5 fruit fly cellular contexts compared by ENCODE assay signal in genomic region chr2L:20918056-20918674, dm6.
A peak's percentile ranks its signal among the peaks of the same experiment; 100 is the strongest.
TF ChIP-seq lines count a peak whose summit lies in the region.

No protein-coding gene starts in this region.

- no peak for TF ChIP-seq CTCF in whole organism, embryonic (GFP tag; optimal IDR thresholded peaks at IDR 0.05; lab: Kevin White, UChicago)

TF ChIP-seq in whole organism, adult, 20 proteins besides CTCF, POLR2A, EP300 and RAD21:
- TF ChIP-seq CG7101 (tag; optimal IDR thresholded peaks at IDR 0.05; lab: Kevin White, UChicago): peak; percentile 69
- peak; percentile 35 for TF ChIP-seq tj (GFP tag; optimal IDR thresholded peaks at IDR 0.05; lab: Kevin White, UChicago)
- TF ChIP-seq bab1 (GFP tag; optimal IDR thresholded peaks at IDR 0.05; lab: Kevin White, UChicago): peak; percentile 85
- peak; percentile 46 for TF ChIP-seq Mnt (GFP tag; optimal IDR thresholded peaks at IDR 0.05; lab: Kevin White, UChicago)
- TF ChIP-seq kay (GFP tag; lab: Kevin White, UChicago; ENCODE audit: borderline replicate concordance): no peak
- peak; percentile 79 for TF ChIP-seq CG33017 (tag; optimal IDR thresholded peaks at IDR 0.05; lab: Kevin White, UChicago)
- peak; percentile 72 for TF ChIP-seq toe (GFP tag; optimal IDR thresholded peaks at IDR 0.05; lab: Kevin White, UChicago)
- TF ChIP-seq CG7045 (GFP tag; optimal IDR thresholded peaks at IDR 0.05; lab: Kevin White, UChicago): peak; percentile 72
- TF ChIP-seq cnc (optimal IDR thresholded peaks at IDR 0.05; lab: Kevin White, UChicago): no peak
- no peak for TF ChIP-seq CG1620 (GFP tag; optimal IDR thresholded peaks at IDR 0.05; lab: Kevin White, UChicago)
- TF ChIP-seq Clk (GFP tag; optimal IDR thresholded peaks at IDR 0.05; lab: Kevin White, UChicago): peak; percentile 46
- TF ChIP-seq CG11617 (GFP tag; optimal IDR thresholded peaks at IDR 0.05; lab: Kevin White, UChicago): peak; percentile 63
- TF ChIP-seq cic (GFP tag; optimal IDR thresholded peaks at IDR 0.05; lab: Kevin White, UChicago): peak; percentile 8
- TF ChIP-seq Hr96 (GFP tag; optimal IDR thresholded peaks at IDR 0.05; lab: Kevin White, UChicago): peak; percentile 68

TF ChIP-seq in whole organism, embryonic, 481 proteins besides CTCF, POLR2A, EP300 and RAD21 (continues in another document):
- TF ChIP-seq CG3838 (GFP tag; optimal IDR thresholded peaks at IDR 0.05; lab: Kevin White, UChicago) (no peak), CG13894 (tag; optimal IDR thresholded peaks at IDR 0.05; lab: Kevin White, UChicago) (no peak), maf-S (GFP tag; optimal IDR thresholded peaks at IDR 0.05; lab: Kevin White, UChicago) (peak; percentile 39), CG6689 (GFP tag; IDR thresholded peaks at IDR 0.05; lab: Robert Waterston, UW) (no peak), CG14014 (GFP tag; IDR thresholded peaks at IDR 0.05; lab: Robert Waterston, UW) (peak; percentile 75), CG12236 (GFP tag; optimal IDR thresholded peaks at IDR 0.05; lab: Kevin White, UChicago) (peak; percentile 27), CG1024 (GFP tag; IDR thresholded peaks at IDR 0.05; lab: Robert Waterston, UW) (peak; percentile 75; the same call in 1 of the 2 replicates), CG10462 (GFP tag; optimal IDR thresholded peaks at IDR 0.05; lab: Kevin White, UChicago) (peak; percentile 43), CG12155 (GFP tag; optimal IDR thresholded peaks at IDR 0.05; lab: Kevin White, UChicago) (peak; percentile 57), Lpt (GFP tag; optimal IDR thresholded peaks at IDR 0.05; lab: Kevin White, UChicago) (no peak), pum (GFP tag; optimal IDR thresholded peaks at IDR 0.05; lab: Kevin White, UChicago) (peak; percentile 39), ac (GFP tag; optimal IDR thresholded peaks at IDR 0.05; lab: Kevin White, UChicago) (peak; percentile 32), Med (GFP tag; lab: Kevin White, UChicago) (peak; percentile 94), CG5245 (GFP tag; optimal IDR thresholded peaks at IDR 0.05; lab: Kevin White, UChicago) (peak; percentile 66), CG10366 (GFP tag; IDR thresholded peaks at IDR 0.05; lab: Robert Waterston, UW) (peak; percentile 69), CG4854 (GFP tag; optimal IDR thresholded peaks at IDR 0.05; lab: Kevin White, UChicago) (peak; percentile 55), Fer3 (tag; optimal IDR thresholded peaks at IDR 0.05; lab: Kevin White, UChicago) (no peak), H2.0 (GFP tag; IDR thresholded peaks at IDR 0.05; lab: Robert Waterston, UW) (peak; percentile 74), MBD-R2 (GFP tag; IDR thresholded peaks at IDR 0.05; lab: Robert Waterston, UW) (no peak), CG7745 (tag; optimal IDR thresholded peaks at IDR 0.05; lab: Kevin White, UChicago) (no peak)

TF ChIP-seq in whole organism, prepupa, 60 proteins besides CTCF, POLR2A, EP300 and RAD21 (continues in another document):
- peak; percentile 90 for TF ChIP-seq svp (GFP tag; lab: Kevin White, UChicago)
- TF ChIP-seq CG8119 (GFP tag; IDR thresholded peaks at IDR 0.05; lab: Robert Waterston, UW): peak; percentile 90
- TF ChIP-seq CG15336 (GFP tag; IDR thresholded peaks at IDR 0.05; lab: Robert Waterston, UW): peak; percentile 93
- TF ChIP-seq CG11762 (GFP tag; optimal IDR thresholded peaks at IDR 0.05; lab: Kevin White, UChicago; ENCODE audit: insufficient read depth): no peak
- TF ChIP-seq cyc (GFP tag; optimal IDR thresholded peaks at IDR 0.05; lab: Kevin White, UChicago): peak; percentile 68
- TF ChIP-seq lz (GFP tag; optimal IDR thresholded peaks at IDR 0.05; lab: Kevin White, UChicago): peak; percentile 72
- no peak for TF ChIP-seq CG8319 (GFP tag; optimal IDR thresholded peaks at IDR 0.05; lab: Kevin White, UChicago)
- peak; percentile 66 for TF ChIP-seq fd59A (GFP tag; optimal IDR thresholded peaks at IDR 0.05; lab: Kevin White, UChicago)
- peak; percentile 78 for TF ChIP-seq Sox14 (GFP tag; optimal IDR thresholded peaks at IDR 0.05; lab: Kevin White, UChicago)
- no peak for TF ChIP-seq spab (GFP tag; optimal IDR thresholded peaks at IDR 0.05; lab: Kevin White, UChicago)
- peak; percentile 81 for TF ChIP-seq eg (GFP tag; IDR thresholded peaks at IDR 0.05; lab: Robert Waterston, UW)
- TF ChIP-seq esn (GFP tag; optimal IDR thresholded peaks at IDR 0.05; lab: Kevin White, UChicago): peak; percentile 78
- TF ChIP-seq CG3032 (tag; optimal IDR thresholded peaks at IDR 0.05; lab: Kevin White, UChicago): peak; percentile 9
- peak; percentile 75 for TF ChIP-seq Hr39 (GFP tag; optimal IDR thresholded peaks at IDR 0.05; lab: Kevin White, UChicago)
- peak; percentile 74 for TF ChIP-seq Sox102F (GFP tag; optimal IDR thresholded peaks at IDR 0.05; lab: Kevin White, UChicago)
- peak; percentile 80 for TF ChIP-seq Eip78C (GFP tag; lab: Kevin White, UChicago)
- TF ChIP-seq Smox (GFP tag; optimal IDR thresholded peaks at IDR 0.05; lab: Kevin White, UChicago): peak; percentile 77
- TF ChIP-seq CG6792 (GFP tag; optimal IDR thresholded peaks at IDR 0.05; lab: Kevin White, UChicago): peak; percentile 66
- peak; percentile 66 for TF ChIP-seq CG34406 (GFP tag; optimal IDR thresholded peaks at IDR 0.05; lab: Kevin White, UChicago)
- TF ChIP-seq acj6 (GFP tag; optimal IDR thresholded peaks at IDR 0.05; lab: Kevin White, UChicago): peak; percentile 70
- TF ChIP-seq CG7368 (GFP tag; optimal IDR thresholded peaks at IDR 0.05; lab: Kevin White, UChicago): no peak

TF ChIP-seq in whole organism, pupa, 21 proteins besides CTCF, POLR2A, EP300 and RAD21:
- no peak for TF ChIP-seq CG8159 (tag; optimal IDR thresholded peaks at IDR 0.05; lab: Kevin White, UChicago)
- TF ChIP-seq CG32121 (GFP tag; IDR thresholded peaks at IDR 0.05; lab: Robert Waterston, UW): peak; percentile 34; the same call in 1 of the 2 replicates
- TF ChIP-seq CG34367 (tag; optimal IDR thresholded peaks at IDR 0.05; lab: Kevin White, UChicago): peak; percentile 36
- TF ChIP-seq rn (GFP tag; IDR thresholded peaks at IDR 0.05; lab: Robert Waterston, UW): no peak
- TF ChIP-seq fd96Ca (GFP tag; IDR thresholded peaks at IDR 0.05; lab: Robert Waterston, UW): no peak
- TF ChIP-seq D1 (tag; optimal IDR thresholded peaks at IDR 0.05; lab: Kevin White, UChicago): no peak
- peak; percentile 29 for TF ChIP-seq CG14655 (GFP tag; optimal IDR thresholded peaks at IDR 0.05; lab: Kevin White, UChicago)
- peak; percentile 46 for TF ChIP-seq CG9948 (tag; optimal IDR thresholded peaks at IDR 0.05; lab: Kevin White, UChicago)
- TF ChIP-seq EcR (GFP tag; optimal IDR thresholded peaks at IDR 0.05; lab: Kevin White, UChicago): no peak
- peak; percentile 87 for TF ChIP-seq CG12605 (GFP tag; IDR thresholded peaks at IDR 0.05; lab: Robert Waterston, UW)
- peak; percentile 74 for TF ChIP-seq Ets98B (GFP tag; IDR thresholded peaks at IDR 0.05; lab: Robert Waterston, UW)
- no peak for TF ChIP-seq CG13204 (GFP tag; optimal IDR thresholded peaks at IDR 0.05; lab: Kevin White, UChicago)
- peak; percentile 71 for TF ChIP-seq CG4496 (GFP tag; IDR thresholded peaks at IDR 0.05; lab: Robert Waterston, UW)
- no peak for TF ChIP-seq gl (tag; optimal IDR thresholded peaks at IDR 0.05; lab: Kevin White, UChicago)
- TF ChIP-seq Snoo (tag; optimal IDR thresholded peaks at IDR 0.05; lab: Kevin White, UChicago): peak; percentile 71
- TF ChIP-seq CG15710 (tag; optimal IDR thresholded peaks at IDR 0.05; lab: Kevin White, UChicago): peak; percentile 65
- TF ChIP-seq CG8301 (tag; optimal IDR thresholded peaks at IDR 0.05; lab: Kevin White, UChicago): peak; percentile 69
- peak; percentile 77 for TF ChIP-seq Pif1B (GFP tag; optimal IDR thresholded peaks at IDR 0.05; lab: Kevin White, UChicago)
- peak; percentile 25 for TF ChIP-seq CG17806 (tag; optimal IDR thresholded peaks at IDR 0.05; lab: Kevin White, UChicago)
- TF ChIP-seq Pif1A (GFP tag; optimal IDR thresholded peaks at IDR 0.05; lab: Kevin White, UChicago): peak; percentile 15
- TF ChIP-seq CG10348 (GFP tag; IDR thresholded peaks at IDR 0.05; lab: Robert Waterston, UW): 0 out of 2 replicates have a peak, but pooled peaks have one; percentile 32

TF ChIP-seq in whole organism, wandering third instar larva, 38 proteins besides CTCF, POLR2A, EP300 and RAD21 (continues in another document):
- TF ChIP-seq lola (GFP tag; optimal IDR thresholded peaks at IDR 0.05; lab: Kevin White, UChicago): no peak
- no peak for TF ChIP-seq Vsx2 (GFP tag; optimal IDR thresholded peaks at IDR 0.05; lab: Kevin White, UChicago; ENCODE audit: partially characterized antibody)
- peak; percentile 21 for TF ChIP-seq Rel (GFP tag; optimal IDR thresholded peaks at IDR 0.05; lab: Kevin White, UChicago)
- TF ChIP-seq Rel (tag; optimal IDR thresholded peaks at IDR 0.05; lab: Kevin White, UChicago): peak; percentile 70
- no peak for TF ChIP-seq dsf (GFP tag; optimal IDR thresholded peaks at IDR 0.05; lab: Kevin White, UChicago; ENCODE audit: borderline replicate concordance)
- TF ChIP-seq dl (GFP tag; optimal IDR thresholded peaks at IDR 0.05; lab: Kevin White, UChicago; ENCODE audit: insufficient read depth in 1 of 2, partially characterized antibody in 2 of 2): no peak
- TF ChIP-seq jim (GFP tag; optimal IDR thresholded peaks at IDR 0.05; lab: Kevin White, UChicago): no peak
- TF ChIP-seq Abd-B (GFP tag; optimal IDR thresholded peaks at IDR 0.05; lab: Kevin White, UChicago): no peak
- no peak for TF ChIP-seq Myc (optimal IDR thresholded peaks at IDR 0.05; lab: Kevin White, UChicago)
- TF ChIP-seq tai (GFP tag; optimal IDR thresholded peaks at IDR 0.05; lab: Kevin White, UChicago): peak; percentile 54
- peak; percentile 77 for TF ChIP-seq rgr (GFP tag; optimal IDR thresholded peaks at IDR 0.05; lab: Kevin White, UChicago)
- peak; percentile 79 for TF ChIP-seq sage (GFP tag; optimal IDR thresholded peaks at IDR 0.05; lab: Kevin White, UChicago)
- TF ChIP-seq usp (GFP tag; optimal IDR thresholded peaks at IDR 0.05; lab: Kevin White, UChicago): no peak
- no peak for TF ChIP-seq CrebA (GFP tag; optimal IDR thresholded peaks at IDR 0.05; lab: Kevin White, UChicago; ENCODE audit: borderline replicate concordance)
- no peak for TF ChIP-seq GATAd (GFP tag; optimal IDR thresholded peaks at IDR 0.05; lab: Kevin White, UChicago)
- peak; percentile 41 for TF ChIP-seq brk (GFP tag; optimal IDR thresholded peaks at IDR 0.05; lab: Kevin White, UChicago)
- no peak for TF ChIP-seq Dif (GFP tag; optimal IDR thresholded peaks at IDR 0.05; lab: Kevin White, UChicago; ENCODE audit: partially characterized antibody)
- TF ChIP-seq ey (GFP tag; optimal IDR thresholded peaks at IDR 0.05; lab: Kevin White, UChicago): peak; percentile 71
- TF ChIP-seq Sp1 (GFP tag; optimal IDR thresholded peaks at IDR 0.05; lab: Kevin White, UChicago): peak; percentile 72
- TF ChIP-seq CG9705 (GFP tag; optimal IDR thresholded peaks at IDR 0.05; lab: Kevin White, UChicago): no peak
- no peak for TF ChIP-seq dmrt93B (GFP tag; optimal IDR thresholded peaks at IDR 0.05; lab: Kevin White, UChicago)
- no peak for TF ChIP-seq pan (optimal IDR thresholded peaks at IDR 0.05; lab: Kevin White, UChicago)
- TF ChIP-seq Hr78 (GFP tag; optimal IDR thresholded peaks at IDR 0.05; lab: Kevin White, UChicago): no peak
- peak; percentile 16 for TF ChIP-seq HLH106 (tag; optimal IDR thresholded peaks at IDR 0.05; lab: Kevin White, UChicago)
- TF ChIP-seq Hnf4 (GFP tag; optimal IDR thresholded peaks at IDR 0.05; lab: Kevin White, UChicago): peak; percentile 73
